Fruit fly (Drosophila melanogaster) whole organism, prepupa: ENCODE results near the gene Med.

Experiments
- CG6163 ChIP-seq: fragments of 200-800 bp; sonication (Bioruptor generic); IDR thresholded peaks from 3 replicates; pipeline ENCODE4 v1.3.6; 2022; ENCODE audit warnings: missing biosample characterization, missing genetic modification characterization
- OdsH ChIP-seq: fragments of 200-800 bp; sonication (Bioruptor generic); optimal IDR thresholded peaks from 3 replicates; lab custom pipeline; 2016; ENCODE audit warnings: missing biosample characterization, missing genetic modification characterization

DNA sequence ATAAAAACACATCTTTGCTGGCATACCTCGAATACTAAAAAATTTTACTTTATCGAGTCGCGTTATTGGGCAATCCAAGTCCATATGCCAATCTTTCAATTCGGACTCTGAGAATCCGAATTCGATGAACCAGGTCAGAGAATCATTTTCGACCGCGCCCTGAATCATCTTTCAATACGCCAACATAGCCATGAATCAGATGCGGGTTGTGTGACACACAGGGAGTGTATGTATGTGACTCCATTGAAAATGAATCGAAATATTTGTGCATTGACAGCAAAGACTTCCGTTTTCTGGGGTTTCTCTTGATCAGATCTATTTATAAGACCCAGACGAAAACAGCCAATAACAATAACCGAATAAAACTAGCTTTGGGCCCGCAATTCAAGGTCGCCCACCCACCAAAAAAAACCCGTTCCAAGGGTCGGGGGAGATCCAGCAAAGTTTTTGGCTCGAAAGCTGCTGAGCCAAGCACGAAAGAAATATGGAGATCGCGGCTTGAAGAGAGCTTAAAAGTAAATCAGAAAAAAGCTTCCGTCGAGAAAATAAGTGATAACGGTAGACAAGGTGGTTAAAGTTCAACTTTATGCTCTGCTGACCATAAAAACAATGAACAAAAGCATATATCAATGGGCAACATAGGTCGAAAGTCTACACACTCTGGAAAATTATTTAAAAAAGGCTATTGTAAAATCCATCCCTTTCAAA is 6.3 kb upstream of the Med start:
- TF ChIP-seq CG6163 (GFP tag; lab: Robert Waterston, UW) (no peak), OdsH (GFP tag; lab: Kevin White, UChicago) (no peak)
